Fruit fly (Drosophila melanogaster) Kc167 (cell line): Measurements from ENCODE around the gene plx.

Experiments
- Myc ChIP-seq: fragments of >200 bp; optimal IDR thresholded peaks from 2 replicates; lab custom pipeline; 2017; ENCODE audit warnings: missing external identifiers
- Sin3A ChIP-seq: fragments of >200 bp; optimal IDR thresholded peaks from 2 replicates; lab custom pipeline; 2018; ENCODE audit warnings: missing external identifiers
- h ChIP-seq: fragments of >200 bp; optimal IDR thresholded peaks from 3 replicates; lab custom pipeline; 2018; ENCODE audit warnings: missing external identifiers
- psq ChIP-seq: fragments of >200 bp; optimal IDR thresholded peaks from 2 replicates; lab custom pipeline; 2017; ENCODE audit warnings: missing external identifiers
- ttk ChIP-seq: sonication (Bioruptor generic); optimal IDR thresholded peaks from 2 replicates; lab custom pipeline; 2017; ENCODE audit warnings: missing external identifiers

- TF ChIP-seq ttk (lab: Kevin White, UChicago) (no peak), h (lab: Kevin White, UChicago) (no peak), Sin3A (no peak), psq (lab: Kevin White, UChicago) (no peak), Myc (lab: Kevin White, UChicago) (no peak)
Observed at dm6 chr3R:5760980-5761379, 75.3 kb downstream of the plx start.
